Worm (Caenorhabditis elegans) whole organism, early embryonic: ENCODE data around the gene srt-43.

Experiments used
- F13C5.2 ChIP-seq: sonication (generic microtip); optimal IDR thresholded peaks from 2 replicates; lab custom pipeline; 2017; ENCODE audit warnings: mild to moderate bottlenecking, missing genetic modification characterization, inconsistent platforms, missing compliant biosample characterization
- aly-1 ChIP-seq: sonication (generic microtip); optimal IDR thresholded peaks from 2 replicates; lab custom pipeline; 2016; ENCODE audit warnings: missing genetic modification characterization, missing compliant biosample characterization
- ama-1 ChIP-seq: fragments of 150-350 bp; optimal IDR thresholded peaks from 2 replicates; lab custom pipeline; 2014
- ceh-36 ChIP-seq: sonication (generic microtip); optimal IDR thresholded peaks from 2 replicates; lab custom pipeline; 2016; ENCODE audit warnings: missing genetic modification characterization, inconsistent platforms, missing compliant biosample characterization
- flt-1 ChIP-seq: fragments of 200-800 bp; sonication (Bioruptor generic); IDR thresholded peaks from 2 replicates; pipeline ENCODE4 v1.3.6; 2022; ENCODE audit warnings: missing genetic modification characterization, missing compliant biosample characterization
- hmbx-1 ChIP-seq: sonication (generic microtip); optimal IDR thresholded peaks from 2 replicates; lab custom pipeline; 2016; ENCODE audit warnings: mild to moderate bottlenecking, missing genetic modification characterization, missing compliant biosample characterization
- hnd-1 ChIP-seq: sonication (generic microtip); optimal IDR thresholded peaks from 2 replicates; lab custom pipeline; 2016; ENCODE audit warnings: missing genetic modification characterization, missing compliant biosample characterization
- sea-1 ChIP-seq: fragments of 200-800 bp; sonication (Bioruptor generic); conservative IDR thresholded peaks from 2 replicates; pipeline ENCODE4 v1.3.6; 2022; ENCODE audit warnings: missing genetic modification characterization, missing compliant biosample characterization
- tra-4 ChIP-seq: sonication (generic microtip); optimal IDR thresholded peaks from 2 replicates; lab custom pipeline; 2017; ENCODE audit warnings: missing genetic modification characterization, missing compliant biosample characterization

DNA sequence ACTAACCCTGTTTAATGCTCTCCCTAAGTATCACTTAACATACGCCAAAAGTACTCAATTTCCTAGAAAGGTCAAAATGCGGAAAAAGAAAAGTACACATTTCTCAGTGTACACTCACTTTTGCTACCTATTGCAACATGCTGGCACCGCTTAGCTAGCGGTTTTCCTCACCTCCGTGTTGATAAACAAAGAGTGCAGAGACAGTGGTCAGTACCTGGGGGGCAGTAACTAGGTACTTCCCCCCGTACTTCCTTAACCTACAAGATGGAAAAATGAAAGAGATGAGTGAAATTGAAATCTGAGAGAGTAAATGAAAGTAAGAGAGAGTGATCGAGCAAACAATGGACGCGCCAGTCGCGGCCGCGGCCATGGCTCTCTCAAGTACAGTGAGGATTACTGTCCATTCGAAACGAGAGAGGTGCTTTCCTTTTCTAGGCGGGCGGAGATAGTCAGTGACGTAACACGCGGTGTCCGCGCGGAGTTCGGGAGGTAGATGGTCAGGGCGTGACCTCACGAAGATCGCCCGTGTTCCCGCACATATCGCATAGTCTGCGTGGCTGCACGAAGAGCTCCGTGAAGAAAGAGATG, 32.8 kb upstream of the srt-43 start, which contains the start of gene cky-1:
- TF ChIP-seq ceh-36: no peak
- no peak for TF ChIP-seq flt-1 (GFP tag; lab: Robert Waterston, UW)
- TF ChIP-seq ama-1 (lab: Kevin White, UChicago): no peak
- no peak for TF ChIP-seq aly-1 (tag; lab: Kevin White, UChicago)
- no peak for TF ChIP-seq sea-1 (GFP tag; lab: Robert Waterston, UW)
- TF ChIP-seq tra-4 (tag; lab: Kevin White, UChicago): no peak
- no peak for TF ChIP-seq hmbx-1 (tag; lab: Kevin White, UChicago)
- TF ChIP-seq hnd-1 (tag; lab: Kevin White, UChicago): no peak
- TF ChIP-seq F13C5.2 (tag; lab: Kevin White, UChicago): no peak
